Fruit fly (Drosophila melanogaster) whole organism, pupa: ENCODE measurements around the gene yellow-b.

Experiments
- CG10348 ChIP-seq: fragments of 200-800 bp; sonication (Bioruptor generic); IDR thresholded peaks from 2 replicates; pipeline ENCODE4 v1.3.6; 2022; ENCODE audit warnings: missing biosample characterization, missing genetic modification characterization
- CG12605 ChIP-seq: fragments of 200-800 bp; sonication (Bioruptor generic); IDR thresholded peaks from 2 replicates; pipeline ENCODE4 v1.3.6; 2022; ENCODE audit warnings: missing biosample characterization, missing genetic modification characterization
- CG13204 ChIP-seq: fragments of 200-800 bp; sonication (Bioruptor generic); optimal IDR thresholded peaks from 2 replicates; lab custom pipeline; 2018; ENCODE audit warnings: missing biosample characterization, mild to moderate bottlenecking, missing genetic modification characterization, moderate library complexity
- CG14655 ChIP-seq: fragments of 200-800 bp; sonication (Bioruptor generic); optimal IDR thresholded peaks from 3 replicates; lab custom pipeline; 2017; ENCODE audit warnings: mild to moderate bottlenecking, missing biosample characterization, missing genetic modification reagents, missing genetic modification characterization
- CG15710 ChIP-seq: fragments of 200-800 bp; sonication (Bioruptor generic); optimal IDR thresholded peaks from 2 replicates; lab custom pipeline; 2018; ENCODE audit warnings: missing biosample characterization, mild to moderate bottlenecking, missing genetic modification characterization, moderate library complexity
- CG17806 ChIP-seq: fragments of 200-800 bp; sonication (Bioruptor generic); optimal IDR thresholded peaks from 2 replicates; lab custom pipeline; 2018; ENCODE audit warnings: missing biosample characterization, mild to moderate bottlenecking, missing genetic modification characterization, moderate library complexity
- CG32121 ChIP-seq: fragments of 200-800 bp; sonication (Bioruptor generic); IDR thresholded peaks from 2 replicates; pipeline ENCODE4 v1.3.6; 2022; ENCODE audit warnings: missing biosample characterization, missing genetic modification characterization
- CG34367 ChIP-seq: fragments of 200-800 bp; sonication (Bioruptor generic); optimal IDR thresholded peaks from 2 replicates; lab custom pipeline; 2018; ENCODE audit warnings: missing biosample characterization, mild to moderate bottlenecking, missing genetic modification characterization
- CG4496 ChIP-seq: fragments of 200-800 bp; sonication (Bioruptor generic); IDR thresholded peaks from 3 replicates; pipeline ENCODE4 v1.3.6; 2022; ENCODE audit warnings: missing biosample characterization, missing genetic modification characterization
- CG8159 ChIP-seq: fragments of 200-800 bp; sonication (Bioruptor generic); optimal IDR thresholded peaks from 3 replicates; lab custom pipeline; 2018; ENCODE audit warnings: missing biosample characterization, mild to moderate bottlenecking, missing genetic modification characterization, moderate library complexity
- CG8301 ChIP-seq: fragments of 200-800 bp; sonication (Bioruptor generic); optimal IDR thresholded peaks from 2 replicates; lab custom pipeline; 2018; ENCODE audit warnings: missing biosample characterization, mild to moderate bottlenecking, missing genetic modification characterization
- CG9948 ChIP-seq: fragments of 200-800 bp; sonication (Bioruptor generic); optimal IDR thresholded peaks from 2 replicates; lab custom pipeline; 2018; ENCODE audit warnings: missing biosample characterization, mild to moderate bottlenecking, missing genetic modification characterization, moderate library complexity
- D1 ChIP-seq: fragments of 200-800 bp; sonication (Bioruptor generic); optimal IDR thresholded peaks from 2 replicates; lab custom pipeline; 2018; ENCODE audit warnings: missing biosample characterization, mild to moderate bottlenecking, missing genetic modification characterization, moderate library complexity
- EcR ChIP-seq: fragments of 200-800 bp; sonication (Bioruptor generic); optimal IDR thresholded peaks from 3 replicates; lab custom pipeline; 2019; ENCODE audit warnings: missing biosample characterization, missing genetic modification characterization, mild to moderate bottlenecking, moderate library complexity, missing genetic modification reagents
- Ets98B ChIP-seq: fragments of 200-800 bp; sonication (Bioruptor generic); IDR thresholded peaks from 2 replicates; pipeline ENCODE4 v1.3.6; 2022; ENCODE audit warnings: missing biosample characterization, missing genetic modification characterization
- Pif1A ChIP-seq: fragments of 200-800 bp; sonication (Bioruptor generic); optimal IDR thresholded peaks from 3 replicates; lab custom pipeline; 2016; ENCODE audit warnings: missing biosample characterization, missing genetic modification characterization
- Pif1B ChIP-seq: fragments of 200-800 bp; sonication (Bioruptor generic); optimal IDR thresholded peaks from 3 replicates; lab custom pipeline; 2016; ENCODE audit warnings: missing biosample characterization, missing genetic modification characterization
- Snoo ChIP-seq: fragments of 200-800 bp; sonication (Bioruptor generic); optimal IDR thresholded peaks from 3 replicates; lab custom pipeline; 2017; ENCODE audit warnings: missing biosample characterization, mild to moderate bottlenecking, missing genetic modification characterization, inconsistent platforms
- fd96Ca ChIP-seq: fragments of 200-800 bp; sonication (Bioruptor generic); IDR thresholded peaks from 3 replicates; pipeline ENCODE4 v1.3.6; 2022; ENCODE audit warnings: missing biosample characterization, missing genetic modification characterization
- gl ChIP-seq: fragments of 200-800 bp; sonication (Bioruptor generic); optimal IDR thresholded peaks from 2 replicates; lab custom pipeline; 2018; ENCODE audit warnings: missing biosample characterization, mild to moderate bottlenecking, missing genetic modification characterization
- rn ChIP-seq: fragments of 200-800 bp; sonication (Bioruptor generic); IDR thresholded peaks from 2 replicates; pipeline ENCODE4 v1.3.6; 2022; ENCODE audit warnings: missing biosample characterization, missing genetic modification characterization

The yellow-b gene

dm6 chr2L:16799496-16799895 lies 45.4 kb downstream of the yellow-b start:
- TF ChIP-seq CG14655 (GFP tag; lab: Kevin White, UChicago) (no peak), Snoo (tag; lab: Kevin White, UChicago) (no peak), CG13204 (GFP tag; lab: Kevin White, UChicago) (no peak), CG32121 (GFP tag; lab: Robert Waterston, UW) (no peak), Pif1B (GFP tag; lab: Kevin White, UChicago) (no peak), fd96Ca (GFP tag; lab: Robert Waterston, UW) (no peak), gl (tag; lab: Kevin White, UChicago) (no peak), CG8301 (tag; lab: Kevin White, UChicago) (no peak), CG4496 (GFP tag; lab: Robert Waterston, UW) (no peak), CG9948 (tag; lab: Kevin White, UChicago) (no peak), CG8159 (tag; lab: Kevin White, UChicago) (no peak), CG17806 (tag; lab: Kevin White, UChicago) (no peak), CG12605 (GFP tag; lab: Robert Waterston, UW) (no peak), rn (GFP tag; lab: Robert Waterston, UW) (no peak), EcR (GFP tag; lab: Kevin White, UChicago) (no peak), Pif1A (no peak), CG15710 (tag; lab: Kevin White, UChicago) (no peak), Ets98B (GFP tag; lab: Robert Waterston, UW) (no peak)

dm6 chr2L:16801578-16802152 lies 47.5 kb downstream of the yellow-b start:
- TF ChIP-seq fd96Ca (GFP tag; lab: Robert Waterston, UW) (no peak), CG12605 (GFP tag; lab: Robert Waterston, UW) (no peak), CG34367 (tag; lab: Kevin White, UChicago) (no peak), D1 (tag; lab: Kevin White, UChicago) (no peak), gl (tag; lab: Kevin White, UChicago) (no peak), CG4496 (GFP tag; lab: Robert Waterston, UW) (no peak), CG10348 (no peak), CG13204 (GFP tag; lab: Kevin White, UChicago) (no peak), CG17806 (tag; lab: Kevin White, UChicago) (no peak)

dm6 chr2L:16803638-16804037 lies 49.5 kb downstream of the yellow-b start:
- TF ChIP-seq CG14655 (GFP tag; lab: Kevin White, UChicago) (no peak), CG4496 (GFP tag; lab: Robert Waterston, UW) (0 out of 3 replicates have a peak, but pooled peaks have one; percentile 48), Ets98B (GFP tag; lab: Robert Waterston, UW) (peak; percentile 34), CG8301 (tag; lab: Kevin White, UChicago) (peak; percentile 15), Pif1A (peak; percentile 7), CG17806 (tag; lab: Kevin White, UChicago) (no peak), CG12605 (GFP tag; lab: Robert Waterston, UW) (peak; percentile 21; the same call in 1 of the 2 replicates), CG9948 (tag; lab: Kevin White, UChicago) (peak; percentile 4)
- TF ChIP-seq, all 21 proteins: peak for 6

dm6 chr2L:16804376-16804934 lies 50.3 kb downstream of the yellow-b start, which contains the start of gene CG13272:
Gene CG13272, plus strand, starts transcription at chr2L:16804884.
- TF ChIP-seq CG9948 (tag; lab: Kevin White, UChicago): no peak
- TF ChIP-seq CG8301 (tag; lab: Kevin White, UChicago): peak; percentile 36
- TF ChIP-seq CG14655 (GFP tag; lab: Kevin White, UChicago): peak; percentile 46
